Worm (Caenorhabditis elegans): ENCODE measurements around the gene W07A12.4.

The W07A12.4 gene

DNA sequence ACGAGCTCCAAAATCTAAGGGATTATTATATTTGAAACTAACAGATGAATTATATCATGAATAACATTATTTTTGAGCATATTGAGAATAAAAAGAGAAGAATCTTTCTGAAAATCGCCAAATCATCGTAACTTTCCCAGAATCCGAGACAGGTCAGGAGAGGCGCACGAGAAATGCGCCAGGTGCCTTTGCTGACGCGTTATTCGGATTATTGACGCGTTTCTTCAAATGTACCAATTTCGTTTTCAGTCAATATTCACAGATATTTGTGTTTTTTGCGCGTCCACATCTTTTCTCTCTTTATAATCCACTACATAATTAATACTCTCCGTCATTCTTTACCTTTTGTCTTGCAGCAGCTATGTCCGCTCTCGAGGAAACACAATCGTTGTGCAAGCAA, 47.0 kb upstream of the W07A12.4 start, which contains the start of gene T24H10.1 (continued):
- TF ChIP-seq rnt-1 (tag; optimal IDR thresholded peaks at IDR 0.05) (peak; percentile 89), mdl-1 (tag; optimal IDR thresholded peaks at IDR 0.05) (peak in 1 of 2 experiments; percentile 20), tbx-2 (tag; optimal IDR thresholded peaks at IDR 0.05) (peak; percentile 71), F16B12.6 (tag; optimal IDR thresholded peaks at IDR 0.05) (peak; percentile 58), jun-1 (tag; optimal IDR thresholded peaks at IDR 0.05) (peak; percentile 38), fkh-10 (GFP tag; optimal IDR thresholded peaks at IDR 0.05) (no peak), C04F5.9 (tag; optimal IDR thresholded peaks at IDR 0.05) (peak; percentile 45), sup-37 (GFP tag; optimal IDR thresholded peaks at IDR 0.05) (peak; percentile 58), lin-15B (tag; optimal IDR thresholded peaks at IDR 0.05) (peak; percentile 10), elt-3 (tag; optimal IDR thresholded peaks at IDR 0.05) (peak in 1 of 6 experiments; percentile 51), vab-15 (tag; optimal IDR thresholded peaks at IDR 0.05) (no peak), xbp-1 (tag; optimal IDR thresholded peaks at IDR 0.05) (peak; percentile 71), isw-1 (GFP tag; IDR thresholded peaks at IDR 0.05) (peak; percentile 61), efl-1 (optimal IDR thresholded peaks at IDR 0.05) (peak; percentile 71 to 85), efl-1 (GFP tag; optimal IDR thresholded peaks at IDR 0.05 in 1 of 2) (peak; percentile 76 to 98), nhr-85 (tag) (peak; percentile 82), unc-98 (GFP tag; IDR thresholded peaks at IDR 0.05) (no peak), nhr-90 (tag; optimal IDR thresholded peaks at IDR 0.05; ENCODE audit: poor library complexity) (peak; percentile 81), fos-1 (tag; optimal IDR thresholded peaks at IDR 0.05) (no peak), ets-5 (GFP tag; IDR thresholded peaks at IDR 0.05) (no peak), ztf-11 (tag; optimal IDR thresholded peaks at IDR 0.05) (peak in 1 of 2 experiments; percentile 47), lsy-2 (tag; optimal IDR thresholded peaks at IDR 0.05) (peak; percentile 80), C34B4.2 (tag; optimal IDR thresholded peaks at IDR 0.05) (no peak), efl-3 (GFP tag; optimal IDR thresholded peaks at IDR 0.05) (no peak), zip-4 (GFP tag; optimal IDR thresholded peaks at IDR 0.05) (peak; percentile 8), lir-3 (tag; optimal IDR thresholded peaks at IDR 0.05; ENCODE audit: poor library complexity) (peak; percentile 9), ceh-90 (tag; optimal IDR thresholded peaks at IDR 0.05) (no peak), egl-27 (tag; optimal IDR thresholded peaks at IDR 0.05) (no peak), lin-14 (GFP tag; optimal IDR thresholded peaks at IDR 0.05) (peak; percentile 72), mab-9 (GFP tag; IDR thresholded peaks at IDR 0.05) (no peak), sptf-1 (tag; optimal IDR thresholded peaks at IDR 0.05) (no peak), nhr-47 (tag; optimal IDR thresholded peaks at IDR 0.05) (peak; percentile 85), nhr-77 (tag; optimal IDR thresholded peaks at IDR 0.05) (peak; percentile 62), ceh-8 (GFP tag; optimal IDR thresholded peaks at IDR 0.05) (peak; percentile 38), Y116A8C.19 (tag; optimal IDR thresholded peaks at IDR 0.05; ENCODE audit: borderline replicate concordance) (no peak), nhr-237 (tag; optimal IDR thresholded peaks at IDR 0.05) (no peak), swsn-7 (tag; optimal IDR thresholded peaks at IDR 0.05) (peak; percentile 81), nhr-76 (tag; optimal IDR thresholded peaks at IDR 0.05) (no peak), mef-2 (tag; optimal IDR thresholded peaks at IDR 0.05) (peak; percentile 25), nhr-11 (tag; optimal IDR thresholded peaks at IDR 0.05) (no peak), aly-2 (tag; optimal IDR thresholded peaks at IDR 0.05) (peak; percentile 36), ama-1 (optimal IDR thresholded peaks at IDR 0.05) (no peak), skn-1 (tag; optimal IDR thresholded peaks at IDR 0.05) (peak; percentile 64), unc-30 (tag; optimal IDR thresholded peaks at IDR 0.05) (no peak), fkh-8 (tag; optimal IDR thresholded peaks at IDR 0.05) (peak; percentile 23), elt-2 (tag; optimal IDR thresholded peaks at IDR 0.05) (peak; percentile 11), nhr-84 (tag; optimal IDR thresholded peaks at IDR 0.05) (no peak), aha-1 (tag; optimal IDR thresholded peaks at IDR 0.05) (no peak), ceh-82 (tag; optimal IDR thresholded peaks at IDR 0.05) (peak; percentile 67 to 68 (median 67)), egl-13 (tag; optimal IDR thresholded peaks at IDR 0.05) (peak; percentile 48), nhr-12 (tag; optimal IDR thresholded peaks at IDR 0.05) (no peak), sox-4 (tag; optimal IDR thresholded peaks at IDR 0.05) (peak; percentile 20), irx-1 (tag; optimal IDR thresholded peaks at IDR 0.05) (peak; percentile 75), hpl-2 (GFP tag; optimal IDR thresholded peaks at IDR 0.05) (peak; percentile 17)

Data from whole organism, L1 larva.